Worm (Caenorhabditis elegans) whole organism, L4 larva: ENCODE results near the gene ZK262.19.
"Not testable (repeated sequence)": the region's sequence is repeated elsewhere in the genome, so short reads cannot be mapped to it uniquely, and the experiment has no call there.

Source experiments
- R02D3.7 ChIP-seq: fragments of 150-350 bp; sonication (generic microtip); optimal IDR thresholded peaks from 3 replicates; lab custom pipeline; 2014; ENCODE audit warnings: missing biosample characterization, missing genetic modification characterization
- Y48G9A.11 ChIP-seq: fragments of 200-800 bp; sonication (Bioruptor generic); IDR thresholded peaks from 2 replicates; pipeline ENCODE4 v1.3.6; 2022; ENCODE audit warnings: missing genetic modification reagents, missing genetic modification characterization, missing compliant biosample characterization
- Y75B8A.6 ChIP-seq: fragments of 200-800 bp; sonication (Bioruptor generic); IDR thresholded peaks from 2 replicates; pipeline ENCODE4 v1.3.6; 2022; ENCODE audit warnings: missing genetic modification reagents, missing genetic modification characterization, missing compliant biosample characterization
- ZK337.2 ChIP-seq: fragments of 200-800 bp; sonication (Bioruptor generic); IDR thresholded peaks from 2 replicates; pipeline ENCODE4 v1.3.6; 2022; ENCODE audit warnings: missing genetic modification reagents, missing genetic modification characterization, missing compliant biosample characterization
- ZK546.5 ChIP-seq, 2 experiments: sonication (generic microtip); optimal IDR thresholded peaks; 2 replicates each; lab custom pipeline; 2017; ENCODE audit warnings: missing biosample characterization in 2 of 2, missing genetic modification characterization in 2 of 2
- aha-1 ChIP-seq: fragments of 150-350 bp; peaks from one replicate; lab custom pipeline; 2014; ENCODE audit warnings: missing biosample characterization, missing genetic modification characterization
- attf-4 ChIP-seq: sonication (generic microtip); optimal IDR thresholded peaks from 3 replicates; lab custom pipeline; 2017; ENCODE audit warnings: missing biosample characterization, missing genetic modification characterization
- ceh-82 ChIP-seq: sonication (generic microtip); optimal IDR thresholded peaks from 2 replicates; lab custom pipeline; 2017; ENCODE audit warnings: missing biosample characterization, missing genetic modification characterization
- daf-12 ChIP-seq: fragments of 150-350 bp; optimal IDR thresholded peaks from 2 replicates; lab custom pipeline; 2014; ENCODE audit warnings: missing biosample characterization, missing genetic modification reagents, missing genetic modification characterization
- daf-19 ChIP-seq: fragments of 200-800 bp; sonication (Bioruptor generic); conservative IDR thresholded peaks from 2 replicates; pipeline ENCODE4 v1.3.6; 2022; ENCODE audit warnings: missing genetic modification characterization, missing compliant biosample characterization
- dmd-6 ChIP-seq: fragments of 200-800 bp; sonication (Bioruptor generic); IDR thresholded peaks from 2 replicates; pipeline ENCODE4 v1.3.6; 2022; ENCODE audit warnings: missing genetic modification reagents, missing genetic modification characterization, missing compliant biosample characterization
- fkh-10 ChIP-seq: fragments of 150-350 bp; optimal IDR thresholded peaks from 2 replicates; lab custom pipeline; 2014; ENCODE audit warnings: missing biosample characterization, missing genetic modification reagents, missing genetic modification characterization
- hif-1 ChIP-seq, 2 experiments: sonication (generic microtip); optimal IDR thresholded peaks; 2 replicates each; lab custom pipeline; 2016 to 2017; ENCODE audit warnings: missing compliant biosample characterization in 2 of 2, missing genetic modification characterization in 2 of 2, missing genetic modification reagents in 2 of 2, missing genotype in 2 of 2, mild to moderate bottlenecking in 1 of 2
- hlh-11 ChIP-seq: fragments of 200-800 bp; sonication (Bioruptor generic); optimal IDR thresholded peaks from 2 replicates; lab custom pipeline; 2018; ENCODE audit warnings: mild to moderate bottlenecking, missing genetic modification characterization, missing compliant biosample characterization
- hmg-1.1 ChIP-seq: fragments of 200-800 bp; sonication (Bioruptor generic); IDR thresholded peaks from 2 replicates; pipeline ENCODE4 v1.3.6; 2022; ENCODE audit warnings: missing genetic modification reagents, missing genetic modification characterization, missing compliant biosample characterization
- lin-1 ChIP-seq: fragments of 200-800 bp; sonication (Bioruptor generic); IDR thresholded peaks from 2 replicates; pipeline ENCODE4 v1.3.6; 2022; ENCODE audit warnings: missing genetic modification reagents, missing genetic modification characterization, missing compliant biosample characterization
- mxl-3 ChIP-seq: fragments of 200-800 bp; sonication (Bioruptor generic); optimal IDR thresholded peaks from 2 replicates; lab custom pipeline; 2018; ENCODE audit warnings: mild to moderate bottlenecking, missing genetic modification characterization, missing compliant biosample characterization
- nhr-11 ChIP-seq: fragments of 150-350 bp; optimal IDR thresholded peaks from 2 replicates; lab custom pipeline; 2014; ENCODE audit warnings: missing biosample characterization, missing genetic modification characterization
- nhr-111 ChIP-seq: fragments of 200-800 bp; sonication (Bioruptor generic); optimal IDR thresholded peaks from 2 replicates; lab custom pipeline; 2018; ENCODE audit warnings: mild to moderate bottlenecking, missing genetic modification characterization, missing compliant biosample characterization
- nhr-25 ChIP-seq: sonication (generic microtip); optimal IDR thresholded peaks from 2 replicates; lab custom pipeline; 2017; ENCODE audit warnings: missing genetic modification characterization, mild to moderate bottlenecking, missing compliant biosample characterization, antibody characterized with exemption, moderate library complexity, borderline replicate concordance; ENCODE audit not compliant: insufficient read depth
- nhr-28 ChIP-seq: fragments of 150-350 bp; optimal IDR thresholded peaks from 2 replicates; lab custom pipeline; 2014; ENCODE audit warnings: missing biosample characterization, missing genetic modification characterization
- nhr-76 ChIP-seq: fragments of 150-350 bp; optimal IDR thresholded peaks from 2 replicates; lab custom pipeline; 2014; ENCODE audit warnings: missing biosample characterization, missing genetic modification characterization
- nhr-77 ChIP-seq: fragments of 150-350 bp; optimal IDR thresholded peaks from 2 replicates; lab custom pipeline; 2014; ENCODE audit warnings: missing biosample characterization, missing genetic modification characterization
- pha-4 ChIP-seq, 2 experiments: fragments of 150-350 bp in 1 of 2; fragments of 200-800 bp in 1 of 2; sonication (Bioruptor generic) in 1 of 2; IDR thresholded peaks in 1 of 2; optimal IDR thresholded peaks in 1 of 2; 2 replicates each; pipeline versions ENCODE4 v1.3.6 to Lab custom; 2014 to 2022; ENCODE audit warnings: missing genetic modification characterization in 2 of 2, missing genetic modification reagents in 2 of 2, missing biosample characterization in 1 of 2, missing compliant biosample characterization in 1 of 2
- php-3 ChIP-seq: fragments of 200-800 bp; sonication (Bioruptor generic); IDR thresholded peaks from 2 replicates; pipeline ENCODE4 v1.3.6; 2022; ENCODE audit warnings: missing genetic modification reagents, missing genetic modification characterization, missing compliant biosample characterization
- pqm-1 ChIP-seq: sonication (generic microtip); optimal IDR thresholded peaks from 2 replicates; lab custom pipeline; 2017; ENCODE audit warnings: missing biosample characterization, missing genetic modification characterization
- rbr-2 ChIP-seq: sonication (generic microtip); optimal IDR thresholded peaks from 2 replicates; lab custom pipeline; 2016; ENCODE audit warnings: missing genotype, missing genetic modification characterization, missing compliant biosample characterization
- set-16 ChIP-seq: fragments of 200-800 bp; sonication (Bioruptor generic); IDR thresholded peaks from 2 replicates; pipeline ENCODE4 v1.3.6; 2022; ENCODE audit warnings: missing genetic modification reagents, missing genetic modification characterization, missing compliant biosample characterization
- snpc-1.2 ChIP-seq: fragments of 200-800 bp; sonication (Bioruptor generic); IDR thresholded peaks from 2 replicates; pipeline ENCODE4 v1.3.6; 2022; ENCODE audit warnings: missing genetic modification reagents, missing genetic modification characterization, missing compliant biosample characterization
- snpc-4 ChIP-seq: fragments of 150-350 bp; optimal IDR thresholded peaks from 2 replicates; lab custom pipeline; 2014; ENCODE audit warnings: missing biosample characterization, missing genetic modification characterization
- unc-62 ChIP-seq, 3 experiments: fragments of 150-350 bp in 1 of 3; sonication (generic microtip); optimal IDR thresholded peaks in 2 of 3; peaks in 1 of 3; 1 replicate in 1 of 3; 2 replicates in 2 of 3; lab custom pipeline; 2014 to 2017; ENCODE audit warnings: missing biosample characterization in 3 of 3, missing genetic modification characterization in 3 of 3, missing genetic modification reagents in 3 of 3, missing genotype in 1 of 3
- ztf-7 ChIP-seq: fragments of 150-350 bp; optimal IDR thresholded peaks from 2 replicates; lab custom pipeline; 2014; ENCODE audit warnings: missing biosample characterization, missing genetic modification characterization

ZK262.19 gene

ce11 chrV:18439469-18439868 is 14.0 kb upstream of the ZK262.19 start, which contains the start of gene ZK262.9:
Gene ZK262.9 (plus strand): TSS chrV:18439769.
- TF ChIP-seq unc-62 (GFP tag; optimal IDR thresholded peaks at IDR 0.05 in 1 of 2; lab: Kevin White, UChicago); unc-62 (tag; optimal IDR thresholded peaks at IDR 0.05; lab: Kevin White, UChicago); nhr-77 (tag; lab: Kevin White, UChicago); Y75B8A.6: not testable (repeated sequence)
- TF ChIP-seq, all 104 proteins: peak for 0; not testable (repeated sequence) for 104

DNA sequence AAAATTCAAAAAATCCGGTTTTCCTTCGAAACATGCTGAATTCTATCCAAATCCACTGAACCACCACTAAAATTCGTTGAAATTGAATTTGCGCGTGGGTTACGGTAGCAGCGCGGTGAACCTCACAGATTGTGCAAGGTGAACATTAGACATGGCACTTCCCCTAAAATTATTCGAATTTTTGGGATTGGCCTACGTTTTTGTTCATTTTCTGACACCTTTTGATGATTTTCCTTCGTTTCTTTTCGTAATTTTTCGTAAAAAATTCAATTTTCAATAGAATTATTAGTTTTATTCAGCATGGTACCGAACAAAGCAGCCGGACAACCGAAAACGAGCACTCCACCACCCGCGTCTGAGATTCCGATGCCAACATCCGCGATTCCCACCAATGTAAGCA is 12.6 kb upstream of the ZK262.19 start, which contains the start of gene ZK262.8:
Gene ZK262.8, plus strand, starts transcription at position 301 of the 400 bp plus-strand sequence.
- TF ChIP-seq snpc-1.2 (no peak), fkh-10 (GFP tag; lab: Kevin White, UChicago) (no peak), hmg-1.1 (no peak), ceh-82 (no peak), hlh-11 (tag; lab: Kevin White, UChicago) (no peak), attf-4 (tag; lab: Kevin White, UChicago) (no peak), lin-1 (GFP tag; lab: Robert Waterston, UW) (no peak), daf-19 (GFP tag; lab: Robert Waterston, UW) (no peak), dmd-6 (GFP tag; lab: Robert Waterston, UW) (no peak), nhr-76 (no peak), pqm-1 (tag; lab: Kevin White, UChicago) (no peak), ZK546.5 (tag; optimal IDR thresholded peaks at IDR 0.05; lab: Kevin White, UChicago) (no peak), php-3 (GFP tag; lab: Robert Waterston, UW) (no peak), mxl-3 (GFP tag; lab: Kevin White, UChicago) (no peak)

DNA sequence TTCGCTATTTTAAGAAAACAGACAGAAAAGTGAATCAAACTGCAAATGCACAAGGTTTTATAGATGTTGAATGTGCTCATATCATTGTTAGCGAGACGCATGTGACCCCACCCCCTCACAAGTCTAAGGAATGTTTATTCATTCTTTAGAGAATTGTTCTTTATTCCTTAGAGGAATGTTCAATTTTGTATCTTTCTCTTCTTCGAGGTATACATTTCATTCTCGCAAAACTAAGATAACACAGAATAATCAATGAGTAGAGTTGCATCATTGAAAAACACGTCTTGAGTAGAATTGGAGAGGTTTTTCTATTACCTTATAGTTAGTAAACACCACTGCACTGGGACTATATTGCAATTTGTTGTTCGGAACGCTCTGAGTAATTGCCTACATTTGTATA is 9.5 kb upstream of the ZK262.19 start, which contains the start of gene ZK262.20:
Gene ZK262.20, minus strand, starts transcription at position 101 of the 400 bp plus-strand sequence.
- no peak for TF ChIP-seq hif-1 (tag; optimal IDR thresholded peaks at IDR 0.05; lab: Kevin White, UChicago)
- TF ChIP-seq hmg-1.1: no peak
- TF ChIP-seq ZK337.2 (GFP tag; lab: Robert Waterston, UW): no peak
- TF ChIP-seq pha-4 (GFP tag; IDR thresholded peaks at IDR 0.05; lab: Robert Waterston, UW): no peak
- no peak for TF ChIP-seq pha-4 (tag; optimal IDR thresholded peaks at IDR 0.05; lab: Kevin White, UChicago)
- no peak for TF ChIP-seq ztf-7 (tag; lab: Kevin White, UChicago)
- TF ChIP-seq rbr-2 (tag; lab: Kevin White, UChicago): no peak
- TF ChIP-seq nhr-111 (GFP tag; lab: Kevin White, UChicago): no peak
- no peak for TF ChIP-seq nhr-11
- TF ChIP-seq R02D3.7 (tag; lab: Kevin White, UChicago): no peak
- no peak for TF ChIP-seq nhr-28 (tag; lab: Kevin White, UChicago)
- no peak for TF ChIP-seq nhr-25 (tag; lab: Kevin White, UChicago)
- no peak for TF ChIP-seq snpc-4 (tag; lab: Kevin White, UChicago)

ce11 chrV:18431450-18431849 is 6.0 kb upstream of the ZK262.19 start, which contains the start of gene srw-82:
Gene srw-82 (plus strand): TSS chrV:18431750.
- TF ChIP-seq Y48G9A.11 (GFP tag; lab: Robert Waterston, UW): no peak
- peak; percentile 89 for TF ChIP-seq aha-1 (tag; lab: Kevin White, UChicago)
- TF ChIP-seq daf-12 (tag; lab: Kevin White, UChicago): no peak

ce11 chrV:18430826-18431225 is 5.4 kb upstream of the ZK262.19 start:
- no peak for TF ChIP-seq R02D3.7 (tag; lab: Kevin White, UChicago)
- TF ChIP-seq set-16 (GFP tag; lab: Robert Waterston, UW): peak; percentile 88
